Fruit fly (Drosophila melanogaster) whole organism, pupa: ENCODE results near the gene melt.

ENCODE experiments used
- CG14655 ChIP-seq: fragments of 200-800 bp; sonication (Bioruptor generic); optimal IDR thresholded peaks from 3 replicates; lab custom pipeline; 2017; ENCODE audit warnings: mild to moderate bottlenecking, missing biosample characterization, missing genetic modification reagents, missing genetic modification characterization
- CG8159 ChIP-seq: fragments of 200-800 bp; sonication (Bioruptor generic); optimal IDR thresholded peaks from 3 replicates; lab custom pipeline; 2018; ENCODE audit warnings: missing biosample characterization, mild to moderate bottlenecking, missing genetic modification characterization, moderate library complexity
- CG8301 ChIP-seq: fragments of 200-800 bp; sonication (Bioruptor generic); optimal IDR thresholded peaks from 2 replicates; lab custom pipeline; 2018; ENCODE audit warnings: missing biosample characterization, mild to moderate bottlenecking, missing genetic modification characterization
- CG9948 ChIP-seq: fragments of 200-800 bp; sonication (Bioruptor generic); optimal IDR thresholded peaks from 2 replicates; lab custom pipeline; 2018; ENCODE audit warnings: missing biosample characterization, mild to moderate bottlenecking, missing genetic modification characterization, moderate library complexity
- D1 ChIP-seq: fragments of 200-800 bp; sonication (Bioruptor generic); optimal IDR thresholded peaks from 2 replicates; lab custom pipeline; 2018; ENCODE audit warnings: missing biosample characterization, mild to moderate bottlenecking, missing genetic modification characterization, moderate library complexity
- Ets98B ChIP-seq: fragments of 200-800 bp; sonication (Bioruptor generic); IDR thresholded peaks from 2 replicates; pipeline ENCODE4 v1.3.6; 2022; ENCODE audit warnings: missing biosample characterization, missing genetic modification characterization

- TF ChIP-seq CG8159 (tag; lab: Kevin White, UChicago) (no peak), CG9948 (tag; lab: Kevin White, UChicago) (no peak), CG14655 (GFP tag; lab: Kevin White, UChicago) (no peak), D1 (no peak), Ets98B (GFP tag; lab: Robert Waterston, UW) (no peak; the same call in 1 of the 2 replicates), CG8301 (tag; lab: Kevin White, UChicago) (no peak)
Observed at dm6 chr3L:7156890-7157289, 22.6 kb downstream of the melt start, which contains the start of gene corn.
